Fruit fly (Drosophila melanogaster): ENCODE measurements around the gene CG3198.
A peak's percentile ranks its signal among the peaks of the same experiment; 100 is the strongest.

Gene CG3198

DNA sequence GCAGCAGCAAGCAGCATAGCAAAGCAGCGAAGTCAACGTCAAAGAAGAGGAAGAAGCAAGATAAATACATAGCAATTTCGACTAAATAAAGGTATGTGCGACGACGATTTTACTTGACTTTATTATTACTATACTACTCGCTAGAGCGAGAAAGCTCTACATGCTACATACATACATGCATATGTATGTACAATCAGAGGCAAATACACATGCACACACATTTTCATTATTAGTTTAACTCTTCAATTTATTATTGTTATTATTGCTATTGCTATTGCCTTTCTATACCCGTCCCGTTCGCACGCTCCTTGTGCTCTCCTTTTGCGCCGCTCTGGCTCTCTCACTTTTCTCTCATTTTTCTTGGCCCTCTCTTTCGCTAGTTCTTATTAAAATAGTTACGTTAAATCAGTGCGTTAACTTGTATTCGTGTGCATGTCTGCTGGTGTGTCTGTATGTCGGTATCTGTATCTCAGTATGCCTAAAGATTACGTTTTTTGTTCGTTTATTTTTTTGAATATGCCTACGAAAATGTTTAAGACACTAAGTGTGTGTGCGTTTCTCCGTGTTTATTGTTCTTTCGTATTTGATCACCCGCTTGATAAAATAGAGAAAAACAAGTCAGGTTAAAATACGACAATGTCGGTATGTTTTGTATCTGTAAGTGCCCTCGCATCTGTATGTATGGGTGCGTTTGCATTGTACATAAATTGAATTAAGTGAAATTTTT lies 26.7 kb upstream of the CG3198 start:
- TF ChIP-seq Myc (optimal IDR thresholded peaks at IDR 0.05) = no peak
- no peak for TF ChIP-seq Vsx2 (GFP tag; optimal IDR thresholded peaks at IDR 0.05; ENCODE audit: partially characterized antibody)
- no peak for TF ChIP-seq Dif (GFP tag; optimal IDR thresholded peaks at IDR 0.05; ENCODE audit: partially characterized antibody)
- TF ChIP-seq sv (GFP tag; optimal IDR thresholded peaks at IDR 0.05) = no peak
- no peak for TF ChIP-seq OdsH (GFP tag; optimal IDR thresholded peaks at IDR 0.05)
- TF ChIP-seq fru (GFP tag; optimal IDR thresholded peaks at IDR 0.05) = no peak
- no peak for TF ChIP-seq usp (GFP tag; optimal IDR thresholded peaks at IDR 0.05)
- no peak for TF ChIP-seq Rel (GFP tag; optimal IDR thresholded peaks at IDR 0.05)
- no peak for TF ChIP-seq Rel (tag; optimal IDR thresholded peaks at IDR 0.05)
- no peak for TF ChIP-seq dsf (GFP tag; optimal IDR thresholded peaks at IDR 0.05; ENCODE audit: borderline replicate concordance)
- TF ChIP-seq sage (GFP tag; optimal IDR thresholded peaks at IDR 0.05) = no peak
- TF ChIP-seq Hnf4 (GFP tag; optimal IDR thresholded peaks at IDR 0.05) = no peak
- no peak for TF ChIP-seq lola (GFP tag; optimal IDR thresholded peaks at IDR 0.05)
- no peak for TF ChIP-seq brk (GFP tag; optimal IDR thresholded peaks at IDR 0.05)
- TF ChIP-seq foxo (GFP tag; optimal IDR thresholded peaks at IDR 0.05) = no peak
- TF ChIP-seq dmrt93B (GFP tag; optimal IDR thresholded peaks at IDR 0.05) = no peak
- no peak for TF ChIP-seq dl (GFP tag; optimal IDR thresholded peaks at IDR 0.05; ENCODE audit: insufficient read depth in 1 of 2, partially characterized antibody in 2 of 2)
- no peak for TF ChIP-seq Dfd (GFP tag; optimal IDR thresholded peaks at IDR 0.05)
- no peak for TF ChIP-seq rgr (GFP tag; optimal IDR thresholded peaks at IDR 0.05)

DNA sequence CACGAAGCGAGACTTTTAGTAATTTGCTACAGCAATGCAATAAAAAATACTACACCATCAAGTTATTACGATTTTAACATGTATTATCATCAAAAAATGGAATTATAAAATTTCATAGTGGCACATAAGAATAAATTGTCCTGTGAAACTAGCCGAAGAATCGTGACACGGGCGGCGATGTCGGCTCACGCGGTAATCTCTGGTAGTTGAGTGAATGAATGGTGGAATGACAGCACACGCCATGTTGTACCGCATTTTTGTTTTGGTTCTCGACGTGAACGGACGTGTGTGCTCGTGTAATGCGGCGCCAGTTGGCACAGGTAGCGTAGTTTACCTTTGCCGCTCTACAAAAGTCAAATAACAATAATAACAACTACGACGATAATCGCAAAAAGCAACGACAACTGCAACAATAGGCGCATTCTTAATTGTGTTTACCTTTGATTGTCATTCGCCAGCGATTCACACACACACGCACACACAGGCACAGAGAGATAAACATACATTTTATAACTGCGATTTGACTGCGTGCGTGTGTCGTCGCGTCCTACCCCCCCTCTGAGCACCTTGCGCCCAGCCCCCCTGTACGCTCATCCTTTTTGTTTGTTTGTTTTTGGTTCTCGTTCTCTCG lies 25.6 kb upstream of the CG3198 start, which contains the start of gene CG14441:
CG14441 (plus strand) TSS at position 254 of the 631 bp plus-strand sequence.
- TF ChIP-seq Myc (optimal IDR thresholded peaks at IDR 0.05) (peak; percentile 71), sage (GFP tag; optimal IDR thresholded peaks at IDR 0.05) (peak; percentile 21), Hr83 (GFP tag; optimal IDR thresholded peaks at IDR 0.05; ENCODE audit: poor library complexity, severe bottlenecking) (no peak), fru (GFP tag; optimal IDR thresholded peaks at IDR 0.05) (peak; percentile 100), GATAd (GFP tag; optimal IDR thresholded peaks at IDR 0.05) (no peak), Dfd (GFP tag; optimal IDR thresholded peaks at IDR 0.05) (no peak), usp (GFP tag; optimal IDR thresholded peaks at IDR 0.05) (no peak), CrebA (GFP tag; optimal IDR thresholded peaks at IDR 0.05; ENCODE audit: borderline replicate concordance) (no peak), dmrt93B (GFP tag; optimal IDR thresholded peaks at IDR 0.05) (peak; percentile 3), Sp1 (GFP tag; optimal IDR thresholded peaks at IDR 0.05) (peak; percentile 73), rgr (GFP tag; optimal IDR thresholded peaks at IDR 0.05) (peak; percentile 65), Jra (GFP tag; optimal IDR thresholded peaks at IDR 0.05) (no peak), dsf (GFP tag; optimal IDR thresholded peaks at IDR 0.05; ENCODE audit: borderline replicate concordance) (no peak), tai (GFP tag; optimal IDR thresholded peaks at IDR 0.05) (no peak), CG9705 (GFP tag; optimal IDR thresholded peaks at IDR 0.05) (peak; percentile 17), Hnf4 (GFP tag; optimal IDR thresholded peaks at IDR 0.05) (peak; percentile 45), CG32264 (GFP tag; optimal IDR thresholded peaks at IDR 0.05) (peak; percentile 47), jim (GFP tag; optimal IDR thresholded peaks at IDR 0.05) (no peak), Mio (GFP tag; optimal IDR thresholded peaks at IDR 0.05) (no peak), OdsH (GFP tag; optimal IDR thresholded peaks at IDR 0.05) (peak; percentile 40), ey (GFP tag; optimal IDR thresholded peaks at IDR 0.05) (peak; percentile 39), psq (GFP tag; optimal IDR thresholded peaks at IDR 0.05) (peak; percentile 69), woc (GFP tag; optimal IDR thresholded peaks at IDR 0.05) (peak; percentile 93), brk (GFP tag; optimal IDR thresholded peaks at IDR 0.05) (peak; percentile 44), lola (GFP tag; optimal IDR thresholded peaks at IDR 0.05) (no peak), h (GFP tag; optimal IDR thresholded peaks at IDR 0.05) (peak; percentile 66), pan (optimal IDR thresholded peaks at IDR 0.05) (no peak), dl (GFP tag; optimal IDR thresholded peaks at IDR 0.05; ENCODE audit: insufficient read depth in 1 of 2, partially characterized antibody in 2 of 2) (no peak), foxo (GFP tag; optimal IDR thresholded peaks at IDR 0.05) (peak in 1 of 2 experiments; percentile 51), Rel (GFP tag; optimal IDR thresholded peaks at IDR 0.05) (peak; percentile 57), Rel (tag; optimal IDR thresholded peaks at IDR 0.05) (peak; percentile 21), br (GFP tag; optimal IDR thresholded peaks at IDR 0.05) (peak; percentile 57), Vsx2 (GFP tag; optimal IDR thresholded peaks at IDR 0.05; ENCODE audit: partially characterized antibody) (no peak), Hr78 (GFP tag; optimal IDR thresholded peaks at IDR 0.05) (no peak), N (GFP tag; optimal IDR thresholded peaks at IDR 0.05) (no peak), Abd-B (GFP tag; optimal IDR thresholded peaks at IDR 0.05) (no peak), sv (GFP tag; optimal IDR thresholded peaks at IDR 0.05) (peak; percentile 34), HLH106 (tag; optimal IDR thresholded peaks at IDR 0.05) (peak; percentile 50), Dif (GFP tag; optimal IDR thresholded peaks at IDR 0.05; ENCODE audit: partially characterized antibody) (no peak)

Data from whole organism, wandering third instar larva.